Worm (Caenorhabditis elegans): ENCODE results near the gene F54F7.9.

- TF ChIP-seq pha-4 (tag; optimal IDR thresholded peaks at IDR 0.05) (no peak), nhr-237 (tag; optimal IDR thresholded peaks at IDR 0.05) (no peak), nhr-28 (tag; optimal IDR thresholded peaks at IDR 0.05) (no peak), hlh-1 (tag; optimal IDR thresholded peaks at IDR 0.05) (no peak), ces-1 (GFP tag; optimal IDR thresholded peaks at IDR 0.05) (no peak), unc-62 (GFP tag; optimal IDR thresholded peaks at IDR 0.05) (no peak), elt-3 (tag; optimal IDR thresholded peaks at IDR 0.05) (no peak), ceh-43 (GFP tag; optimal IDR thresholded peaks at IDR 0.05) (no peak)
These were observed 33.9 kb downstream of the F54F7.9 start, which contains the start of gene C34E11.2 for ce11 chrX:11814667-11815066.
